Worm (Caenorhabditis elegans) whole organism, young adult: Measurements from ENCODE around the gene col-133.

Experiments
- D2030.7 ChIP-seq: fragments of 200-800 bp; sonication (Bioruptor generic); IDR thresholded peaks from 2 replicates; pipeline ENCODE4 v1.3.6; 2022; ENCODE audit warnings: missing genetic modification reagents, missing genetic modification characterization, missing compliant biosample characterization
- F10E7.11 ChIP-seq: sonication (generic microtip); optimal IDR thresholded peaks from 2 replicates; lab custom pipeline; 2017; ENCODE audit warnings: mild to moderate bottlenecking, missing genetic modification characterization, moderate library complexity, missing compliant biosample characterization
- F49E8.2 ChIP-seq: sonication (generic microtip); optimal IDR thresholded peaks from 3 replicates; lab custom pipeline; 2017; ENCODE audit warnings: missing genetic modification characterization, mild to moderate bottlenecking, missing compliant biosample characterization, antibody characterized with exemption, moderate library complexity; ENCODE audit not compliant: insufficient read depth
- F57A8.1 ChIP-seq: fragments of 200-800 bp; sonication (Bioruptor generic); optimal IDR thresholded peaks from 2 replicates; lab custom pipeline; 2018; ENCODE audit warnings: mild to moderate bottlenecking, missing genetic modification characterization, moderate library complexity, missing compliant biosample characterization
- F57C9.4 ChIP-seq: sonication (generic microtip); optimal IDR thresholded peaks from 2 replicates; lab custom pipeline; 2017; ENCODE audit warnings: mild to moderate bottlenecking, missing genetic modification characterization, missing compliant biosample characterization
- T07F8.4 ChIP-seq: sonication (generic microtip); optimal IDR thresholded peaks from 2 replicates; lab custom pipeline; 2016; ENCODE audit warnings: mild to moderate bottlenecking, missing genetic modification characterization, moderate library complexity, missing compliant biosample characterization
- T26A5.8 ChIP-seq: sonication (generic microtip); optimal IDR thresholded peaks from 2 replicates; lab custom pipeline; 2016; ENCODE audit warnings: missing genetic modification characterization, missing compliant biosample characterization
- Y56A3A.18 ChIP-seq: fragments of 200-800 bp; sonication (Bioruptor generic); IDR thresholded peaks from 2 replicates; pipeline ENCODE4 v1.3.6; 2022; ENCODE audit warnings: missing genetic modification reagents, missing genetic modification characterization, missing compliant biosample characterization
- Y95B8A.8 ChIP-seq: fragments of 200-800 bp; sonication (Bioruptor generic); IDR thresholded peaks from 2 replicates; pipeline ENCODE4 v1.3.6; 2022; ENCODE audit warnings: missing genetic modification reagents, missing genetic modification characterization, missing compliant biosample characterization
- ZK185.1 ChIP-seq: sonication (generic microtip); optimal IDR thresholded peaks from 2 replicates; lab custom pipeline; 2016; ENCODE audit warnings: mild to moderate bottlenecking, missing genetic modification characterization, missing compliant biosample characterization; ENCODE audit not compliant: poor library complexity, severe bottlenecking
- aptf-2 ChIP-seq: fragments of 200-800 bp; sonication (Bioruptor generic); conservative IDR thresholded peaks from 2 replicates; pipeline ENCODE4 v1.3.6; 2022; ENCODE audit warnings: missing genetic modification reagents, missing genetic modification characterization, missing compliant biosample characterization
- aptf-3 ChIP-seq: fragments of 200-800 bp; sonication (Bioruptor generic); IDR thresholded peaks from 2 replicates; pipeline ENCODE4 v1.3.6; 2022; ENCODE audit warnings: missing genetic modification characterization, missing compliant biosample characterization
- attf-5 ChIP-seq: fragments of 200-800 bp; sonication (Bioruptor generic); optimal IDR thresholded peaks from 2 replicates; lab custom pipeline; 2018; ENCODE audit warnings: mild to moderate bottlenecking, missing genetic modification characterization, missing compliant biosample characterization
- bed-2 ChIP-seq: fragments of 200-800 bp; sonication (Bioruptor generic); IDR thresholded peaks from 2 replicates; pipeline ENCODE4 v1.3.6; 2022; ENCODE audit warnings: missing genetic modification reagents, missing genetic modification characterization, missing compliant biosample characterization
- cebp-2 ChIP-seq: fragments of 200-800 bp; sonication (Bioruptor generic); IDR thresholded peaks from 2 replicates; pipeline ENCODE4 v1.3.6; 2022; ENCODE audit warnings: missing genetic modification characterization, missing compliant biosample characterization
- ceh-58 ChIP-seq: fragments of 200-800 bp; sonication (Bioruptor generic); IDR thresholded peaks from 2 replicates; pipeline ENCODE4 v1.3.6; 2022; ENCODE audit warnings: missing genetic modification characterization, missing compliant biosample characterization
- chd-7 ChIP-seq: sonication (generic microtip); optimal IDR thresholded peaks from 2 replicates; lab custom pipeline; 2016; ENCODE audit warnings: mild to moderate bottlenecking, missing genetic modification characterization, moderate library complexity, missing compliant biosample characterization
- die-1 ChIP-seq: sonication (generic microtip); optimal IDR thresholded peaks from 2 replicates; lab custom pipeline; 2016; ENCODE audit warnings: missing genotype, mild to moderate bottlenecking, missing genetic modification characterization, missing compliant biosample characterization
- dpff-1 ChIP-seq: sonication (generic microtip); optimal IDR thresholded peaks from 2 replicates; lab custom pipeline; 2017; ENCODE audit warnings: mild to moderate bottlenecking, missing genetic modification characterization, missing compliant biosample characterization
- egl-18 ChIP-seq: fragments of 200-800 bp; sonication (Bioruptor generic); IDR thresholded peaks from 2 replicates; pipeline ENCODE4 v1.3.6; 2022; ENCODE audit warnings: missing genetic modification reagents, missing genetic modification characterization, missing compliant biosample characterization
- egrh-3 ChIP-seq: fragments of 200-800 bp; sonication (Bioruptor generic); IDR thresholded peaks from 2 replicates; pipeline ENCODE4 v1.3.6; 2022; ENCODE audit warnings: missing genetic modification reagents, missing genetic modification characterization, missing compliant biosample characterization
- him-1 ChIP-seq: sonication (generic microtip); optimal IDR thresholded peaks from 2 replicates; lab custom pipeline; 2016; ENCODE audit warnings: missing genotype, missing genetic modification reagents, missing genetic modification characterization, missing compliant biosample characterization
- hlh-26 ChIP-seq: fragments of 200-800 bp; sonication (Bioruptor generic); conservative IDR thresholded peaks from 2 replicates; pipeline ENCODE4 v1.3.6; 2022; ENCODE audit warnings: missing genetic modification reagents, missing genetic modification characterization, missing compliant biosample characterization
- hmg-1.2 ChIP-seq: fragments of 200-800 bp; sonication (Bioruptor generic); IDR thresholded peaks from 2 replicates; pipeline ENCODE4 v1.3.6; 2022; ENCODE audit warnings: missing genetic modification reagents, missing genetic modification characterization, missing compliant biosample characterization
- hrde-1 ChIP-seq: sonication (generic microtip); optimal IDR thresholded peaks from 2 replicates; lab custom pipeline; 2016; ENCODE audit warnings: missing genetic modification characterization, mild to moderate bottlenecking, missing compliant biosample characterization, moderate library complexity, missing genotype, missing genetic modification reagents, borderline replicate concordance
- hsf-1 ChIP-seq: fragments of 200-800 bp; sonication (Bioruptor generic); IDR thresholded peaks from 2 replicates; pipeline ENCODE4 v1.3.6; 2022; ENCODE audit warnings: missing genetic modification reagents, missing genetic modification characterization, missing compliant biosample characterization
- lag-1 ChIP-seq: fragments of 200-800 bp; sonication (Bioruptor generic); IDR thresholded peaks from 2 replicates; pipeline ENCODE4 v1.3.6; 2022; ENCODE audit warnings: missing genetic modification reagents, missing genetic modification characterization, missing compliant biosample characterization
- lin-54 ChIP-seq: fragments of 200-800 bp; sonication (Bioruptor generic); optimal IDR thresholded peaks from 2 replicates; lab custom pipeline; 2018; ENCODE audit warnings: mild to moderate bottlenecking, missing genetic modification characterization, missing compliant biosample characterization
- lsy-27 ChIP-seq: sonication (generic microtip); optimal IDR thresholded peaks from 2 replicates; lab custom pipeline; 2017; ENCODE audit warnings: missing genetic modification characterization, mild to moderate bottlenecking, missing compliant biosample characterization, antibody characterized with exemption, missing genotype, borderline replicate concordance; ENCODE audit not compliant: insufficient read depth
- madf-6 ChIP-seq: fragments of 200-800 bp; sonication (Bioruptor generic); IDR thresholded peaks from 2 replicates; pipeline ENCODE4 v1.3.6; 2022; ENCODE audit warnings: missing genetic modification reagents, missing genetic modification characterization, missing compliant biosample characterization
- madf-8 ChIP-seq: fragments of 200-800 bp; sonication (Bioruptor generic); conservative IDR thresholded peaks from 2 replicates; pipeline ENCODE4 v1.3.6; 2022; ENCODE audit warnings: missing genetic modification reagents, missing genetic modification characterization, missing compliant biosample characterization
- mel-28 ChIP-seq: sonication (generic microtip); optimal IDR thresholded peaks from 2 replicates; lab custom pipeline; 2016; ENCODE audit warnings: borderline replicate concordance, mild to moderate bottlenecking, missing genetic modification characterization, missing compliant biosample characterization
- mes-4 ChIP-seq: sonication (generic microtip); optimal IDR thresholded peaks from 2 replicates; lab custom pipeline; 2016; ENCODE audit warnings: missing genotype, missing genetic modification characterization, missing compliant biosample characterization
- mxl-1 ChIP-seq: sonication (generic microtip); optimal IDR thresholded peaks from 2 replicates; lab custom pipeline; 2016; ENCODE audit warnings: missing genetic modification characterization, missing compliant biosample characterization
- nhr-80 ChIP-seq: sonication (generic microtip); optimal IDR thresholded peaks from 2 replicates; lab custom pipeline; 2016; ENCODE audit warnings: missing genetic modification characterization, missing compliant biosample characterization
- pbrm-1 ChIP-seq: fragments of 200-800 bp; sonication (Bioruptor generic); IDR thresholded peaks from 2 replicates; pipeline ENCODE4 v1.3.6; 2022; ENCODE audit warnings: missing genetic modification reagents, missing genetic modification characterization, missing compliant biosample characterization
- rec-8 ChIP-seq, 2 experiments: sonication (generic microtip); optimal IDR thresholded peaks; 2 replicates each; lab custom pipeline; 2016; ENCODE audit warnings: mild to moderate bottlenecking in 2 of 2, missing genetic modification characterization in 2 of 2, missing genetic modification reagents in 2 of 2, missing genotype in 2 of 2, missing biosample characterization in 1 of 2, missing compliant biosample characterization in 1 of 2, moderate library complexity in 1 of 2
- repo-1 ChIP-seq: sonication (generic microtip); optimal IDR thresholded peaks from 2 replicates; lab custom pipeline; 2017; ENCODE audit warnings: mild to moderate bottlenecking, missing genetic modification characterization, missing compliant biosample characterization
- snpc-4 ChIP-seq, 5 experiments: fragments of 150-350 bp in 1 of 5; sonication (generic microtip) in 4 of 5; optimal IDR thresholded peaks; 2 replicates each; lab custom pipeline; 2014 to 2018; ENCODE audit warnings: missing genetic modification characterization in 5 of 5, missing biosample characterization in 3 of 5, antibody characterized with exemption in 2 of 5, mild to moderate bottlenecking in 2 of 5, missing compliant biosample characterization in 2 of 5, missing genotype in 2 of 5, moderate library complexity in 2 of 5, missing genetic modification reagents in 1 of 5
- sptf-2 ChIP-seq: fragments of 200-800 bp; sonication (Bioruptor generic); optimal IDR thresholded peaks from 2 replicates; lab custom pipeline; 2018; ENCODE audit warnings: mild to moderate bottlenecking, missing genetic modification characterization, missing compliant biosample characterization
- xnd-1 ChIP-seq: sonication (generic microtip); optimal IDR thresholded peaks from 2 replicates; lab custom pipeline; 2016; ENCODE audit warnings: missing genotype, missing genetic modification reagents, missing genetic modification characterization, missing compliant biosample characterization
- zim-3 ChIP-seq: sonication (generic microtip); optimal IDR thresholded peaks from 2 replicates; lab custom pipeline; 2017; ENCODE audit warnings: mild to moderate bottlenecking, missing genetic modification characterization, moderate library complexity, missing compliant biosample characterization
- ztf-22 ChIP-seq: fragments of 200-800 bp; sonication (Bioruptor generic); optimal IDR thresholded peaks from 2 replicates; lab custom pipeline; 2018; ENCODE audit warnings: mild to moderate bottlenecking, missing genetic modification characterization, moderate library complexity, missing compliant biosample characterization
- ztf-26 ChIP-seq: sonication (generic microtip); optimal IDR thresholded peaks from 2 replicates; lab custom pipeline; 2017; ENCODE audit warnings: missing genetic modification characterization, missing compliant biosample characterization
- ztf-6 ChIP-seq: fragments of 200-800 bp; sonication (Bioruptor generic); IDR thresholded peaks from 2 replicates; pipeline ENCODE4 v1.3.6; 2022; ENCODE audit warnings: missing genetic modification reagents, missing genetic modification characterization, missing compliant biosample characterization

The col-133 gene

ce11 chrIV:14089749-14090148 is 9.4 kb downstream of the col-133 start:
- TF ChIP-seq aptf-2 (no peak), bed-2 (GFP tag; lab: Robert Waterston, UW) (no peak), egl-18 (GFP tag; lab: Robert Waterston, UW) (no peak), lin-54 (GFP tag; lab: Kevin White, UChicago) (no peak), die-1 (tag; lab: Kevin White, UChicago) (no peak), Y56A3A.18 (GFP tag; lab: Robert Waterston, UW) (no peak), hsf-1 (GFP tag; lab: Robert Waterston, UW) (no peak), Y95B8A.8 (GFP tag; lab: Robert Waterston, UW) (no peak)

- TF ChIP-seq sptf-2 = no peak
- TF ChIP-seq F57A8.1 (GFP tag; lab: Kevin White, UChicago) = no peak
Measured at ce11 chrIV:14086395-14086794, 12.8 kb downstream of the col-133 start.

- TF ChIP-seq zim-3 (no peak), pbrm-1 (0 out of 2 replicates have a peak, but pooled peaks have one; percentile 16), mxl-1 (tag; lab: Kevin White, UChicago) (no peak), lag-1 (GFP tag; lab: Robert Waterston, UW) (no peak), rec-8 (tag; optimal IDR thresholded peaks at IDR 0.05; lab: Kevin White, UChicago) (no peak), attf-5 (no peak), egl-18 (GFP tag; lab: Robert Waterston, UW) (no peak), mel-28 (no peak), aptf-3 (GFP tag; lab: Robert Waterston, UW) (no peak), xnd-1 (no peak), F57C9.4 (tag; lab: Kevin White, UChicago) (no peak), dpff-1 (tag; lab: Kevin White, UChicago) (no peak), T07F8.4 (no peak), madf-8 (no peak), chd-7 (peak; percentile 8), F10E7.11 (tag; lab: Kevin White, UChicago) (no peak), hlh-26 (GFP tag; lab: Robert Waterston, UW) (no peak), D2030.7 (GFP tag; lab: Robert Waterston, UW) (peak; percentile 33; the same call in 1 of the 2 replicates), ceh-58 (GFP tag; lab: Robert Waterston, UW) (0 out of 2 replicates have a peak, but pooled peaks have one; percentile 37), egrh-3 (no peak), F57A8.1 (GFP tag; lab: Kevin White, UChicago) (no peak), ztf-6 (GFP tag; lab: Robert Waterston, UW) (no peak), hmg-1.2 (GFP tag; lab: Robert Waterston, UW) (no peak), lsy-27 (tag; lab: Kevin White, UChicago) (no peak), ztf-26 (tag; lab: Kevin White, UChicago) (no peak), cebp-2 (GFP tag; lab: Robert Waterston, UW) (no peak), ztf-22 (GFP tag; lab: Kevin White, UChicago) (no peak), mes-4 (no peak), nhr-80 (tag; lab: Kevin White, UChicago) (no peak), madf-6 (GFP tag; lab: Robert Waterston, UW) (0 out of 2 replicates have a peak, but pooled peaks have one; percentile 10), ZK185.1 (no peak), hrde-1 (tag; lab: Kevin White, UChicago) (peak; percentile 34), snpc-4 (GFP tag; optimal IDR thresholded peaks at IDR 0.05; lab: Kevin White, UChicago) (no peak), snpc-4 (tag; optimal IDR thresholded peaks at IDR 0.05; lab: Kevin White, UChicago) (peak in 2 of 4 experiments; percentile 7 to 63), T26A5.8 (tag; lab: Kevin White, UChicago) (no peak), repo-1 (tag; lab: Kevin White, UChicago) (peak; percentile 36), F49E8.2 (peak; percentile 46), him-1 (tag; lab: Kevin White, UChicago) (no peak)
Measured at ce11 chrIV:14083505-14083904, 15.7 kb downstream of the col-133 start, which contains the start of gene F52B11.2. Gene F52B11.2 (plus strand): TSS chrIV:14083568.
